Fruit fly (Drosophila melanogaster): ENCODE measurements around the gene CG12723.

DNA sequence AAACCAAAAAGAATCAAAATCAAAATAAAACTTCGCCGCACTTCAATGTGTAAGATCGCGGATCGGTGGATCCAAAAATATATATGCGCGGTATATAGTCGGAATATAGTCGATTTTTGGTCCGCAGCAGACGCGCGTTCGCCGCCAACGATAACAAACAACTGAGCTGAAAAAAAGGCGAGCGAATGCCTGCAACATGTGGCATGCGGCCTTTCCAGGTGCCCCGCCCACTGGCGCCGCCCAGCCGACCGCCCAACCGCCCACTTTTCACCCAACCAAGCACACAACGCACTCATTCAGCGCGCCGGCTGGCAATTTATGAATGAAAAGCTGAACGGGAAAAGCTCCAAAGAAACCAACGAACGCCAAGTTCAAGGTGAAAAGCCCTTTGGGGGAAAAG lies 2.7 kb downstream of the CG12723 start, which contains the start of gene Lgr4:
- no peak for TF ChIP-seq Dll (optimal IDR thresholded peaks at IDR 0.05)
- no peak for TF ChIP-seq usp (GFP tag; optimal IDR thresholded peaks at IDR 0.05)
- no peak for TF ChIP-seq EcR (GFP tag; optimal IDR thresholded peaks at IDR 0.05)
- TF ChIP-seq pan (optimal IDR thresholded peaks at IDR 0.05) = no peak
- TF ChIP-seq psq (optimal IDR thresholded peaks at IDR 0.05) = no peak
